Fruit fly (Drosophila melanogaster): ENCODE measurements around the gene CG42762.
A peak's percentile ranks its signal among the peaks of the same experiment; 100 is the strongest.

Gene CG42762

DNA sequence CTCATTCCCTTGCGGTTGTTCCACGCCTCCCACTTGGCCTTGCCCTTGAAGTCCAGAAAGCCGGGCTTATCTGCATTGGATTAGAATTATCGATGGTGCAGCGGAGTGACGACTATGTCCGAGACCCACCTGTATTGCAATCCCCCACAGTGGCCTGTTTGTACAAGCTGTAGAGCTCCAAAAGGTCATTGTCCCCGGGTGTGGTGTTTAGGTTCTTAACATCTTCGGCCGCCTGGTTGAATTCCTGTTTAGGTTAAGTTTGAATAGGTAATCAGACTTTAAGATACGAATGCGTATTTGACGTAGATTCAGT, 18.1 kb upstream of the CG42762 start:
- no peak for TF ChIP-seq Hnf4 (GFP tag; optimal IDR thresholded peaks at IDR 0.05)

DNA sequence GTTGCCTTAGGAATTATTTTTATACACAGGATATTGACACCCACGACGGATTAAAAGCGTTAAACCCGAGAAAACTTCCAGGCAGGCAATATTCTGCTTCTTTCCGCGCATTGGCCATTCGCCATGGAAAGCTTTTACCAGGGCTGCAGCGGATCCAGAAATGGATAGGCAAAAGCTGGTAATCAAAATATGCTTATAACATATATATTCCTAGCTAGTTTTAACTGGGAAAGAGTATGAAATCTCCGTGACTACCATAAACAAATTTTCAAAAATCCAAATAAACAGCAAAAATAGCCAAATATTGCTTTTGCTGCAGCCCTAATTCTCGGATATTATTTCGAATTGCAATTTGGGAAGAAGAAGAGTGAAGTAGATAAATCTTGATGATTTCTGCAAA, 15.7 kb upstream of the CG42762 start, which contains the start of the genes PAPLA1 and Rbsn-5:
Gene PAPLA1 (minus strand): TSS at position 141 of the 400 bp plus-strand sequence.
Gene Rbsn-5 (plus strand): TSS at position 335 of the 400 bp plus-strand sequence.
- TF ChIP-seq rgr (GFP tag; optimal IDR thresholded peaks at IDR 0.05), result peak; percentile 96
- TF ChIP-seq h (GFP tag; optimal IDR thresholded peaks at IDR 0.05), result peak; percentile 97
- TF ChIP-seq CrebA (GFP tag; optimal IDR thresholded peaks at IDR 0.05; ENCODE audit: borderline replicate concordance), result no peak
- TF ChIP-seq GATAd (GFP tag; optimal IDR thresholded peaks at IDR 0.05), result peak; percentile 83
- peak; percentile 95 for TF ChIP-seq woc (GFP tag; optimal IDR thresholded peaks at IDR 0.05)
- TF ChIP-seq pan (optimal IDR thresholded peaks at IDR 0.05), result no peak
- peak; percentile 52 for TF ChIP-seq Mio (GFP tag; optimal IDR thresholded peaks at IDR 0.05)
- peak; percentile 86 for TF ChIP-seq psq (GFP tag; optimal IDR thresholded peaks at IDR 0.05)
- TF ChIP-seq Jra (GFP tag; optimal IDR thresholded peaks at IDR 0.05), result peak; percentile 96
- peak; percentile 93 for TF ChIP-seq Hr83 (GFP tag; optimal IDR thresholded peaks at IDR 0.05; ENCODE audit: poor library complexity, severe bottlenecking)
- TF ChIP-seq OdsH (GFP tag; optimal IDR thresholded peaks at IDR 0.05), result peak; percentile 93
- peak; percentile 94 for TF ChIP-seq CG9705 (GFP tag; optimal IDR thresholded peaks at IDR 0.05)
- peak; percentile 95 for TF ChIP-seq ey (GFP tag; optimal IDR thresholded peaks at IDR 0.05)
- peak; percentile 51 to 97 for TF ChIP-seq foxo (GFP tag; optimal IDR thresholded peaks at IDR 0.05)
- TF ChIP-seq tai (GFP tag; optimal IDR thresholded peaks at IDR 0.05), result peak; percentile 97
- peak; percentile 93 for TF ChIP-seq brk (GFP tag; optimal IDR thresholded peaks at IDR 0.05)
- TF ChIP-seq Myc (optimal IDR thresholded peaks at IDR 0.05), result peak; percentile 71
- no peak for TF ChIP-seq Hr78 (GFP tag; optimal IDR thresholded peaks at IDR 0.05)
- TF ChIP-seq br (GFP tag; optimal IDR thresholded peaks at IDR 0.05), result peak; percentile 96
- peak; percentile 97 for TF ChIP-seq Hnf4 (GFP tag; optimal IDR thresholded peaks at IDR 0.05)
- no peak for TF ChIP-seq dl (GFP tag; optimal IDR thresholded peaks at IDR 0.05; ENCODE audit: insufficient read depth in 1 of 2, partially characterized antibody in 2 of 2)
- peak; percentile 96 for TF ChIP-seq HLH106 (tag; optimal IDR thresholded peaks at IDR 0.05)
- peak; percentile 95 for TF ChIP-seq fru (GFP tag; optimal IDR thresholded peaks at IDR 0.05)
- no peak for TF ChIP-seq Rel (GFP tag; optimal IDR thresholded peaks at IDR 0.05)
- TF ChIP-seq Rel (tag; optimal IDR thresholded peaks at IDR 0.05), result peak; percentile 81
- no peak for TF ChIP-seq lola (GFP tag; optimal IDR thresholded peaks at IDR 0.05)
- no peak for TF ChIP-seq Vsx2 (GFP tag; optimal IDR thresholded peaks at IDR 0.05; ENCODE audit: partially characterized antibody)
- no peak for TF ChIP-seq Dfd (GFP tag; optimal IDR thresholded peaks at IDR 0.05)
- peak; percentile 91 for TF ChIP-seq dsf (GFP tag; optimal IDR thresholded peaks at IDR 0.05; ENCODE audit: borderline replicate concordance)
- TF ChIP-seq dmrt93B (GFP tag; optimal IDR thresholded peaks at IDR 0.05), result peak; percentile 84
- TF ChIP-seq CG32264 (GFP tag; optimal IDR thresholded peaks at IDR 0.05), result peak; percentile 84
- TF ChIP-seq Sp1 (GFP tag; optimal IDR thresholded peaks at IDR 0.05), result peak; percentile 93
- no peak for TF ChIP-seq Dif (GFP tag; optimal IDR thresholded peaks at IDR 0.05; ENCODE audit: partially characterized antibody)
- peak; percentile 92 for TF ChIP-seq sv (GFP tag; optimal IDR thresholded peaks at IDR 0.05)

DNA sequence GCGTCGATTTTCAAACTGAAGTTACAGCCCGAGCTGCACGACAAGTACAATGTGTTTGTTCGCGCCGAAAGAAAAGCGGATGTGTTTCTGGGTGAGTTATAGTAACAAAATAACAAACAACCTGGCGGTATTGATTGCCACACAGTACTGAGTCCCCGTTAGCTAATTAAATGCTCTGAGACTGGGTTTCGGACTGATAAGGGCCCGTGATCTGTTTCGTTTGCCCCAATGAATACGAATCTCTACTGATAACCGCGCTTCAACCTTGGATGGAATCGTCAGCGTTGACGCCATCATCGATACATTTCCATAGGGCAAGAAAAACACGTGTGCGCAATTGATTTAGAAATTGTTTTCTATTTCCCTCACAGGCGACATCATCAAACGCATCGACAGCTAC, 13.3 kb upstream of the CG42762 start:
- no peak for TF ChIP-seq Hnf4 (GFP tag; optimal IDR thresholded peaks at IDR 0.05)
- no peak for TF ChIP-seq ey (GFP tag; optimal IDR thresholded peaks at IDR 0.05)
- TF ChIP-seq dsf (GFP tag; optimal IDR thresholded peaks at IDR 0.05; ENCODE audit: borderline replicate concordance), result no peak
- TF ChIP-seq Rel (GFP tag; optimal IDR thresholded peaks at IDR 0.05), result no peak
- peak; percentile 4 for TF ChIP-seq Rel (tag; optimal IDR thresholded peaks at IDR 0.05)

DNA sequence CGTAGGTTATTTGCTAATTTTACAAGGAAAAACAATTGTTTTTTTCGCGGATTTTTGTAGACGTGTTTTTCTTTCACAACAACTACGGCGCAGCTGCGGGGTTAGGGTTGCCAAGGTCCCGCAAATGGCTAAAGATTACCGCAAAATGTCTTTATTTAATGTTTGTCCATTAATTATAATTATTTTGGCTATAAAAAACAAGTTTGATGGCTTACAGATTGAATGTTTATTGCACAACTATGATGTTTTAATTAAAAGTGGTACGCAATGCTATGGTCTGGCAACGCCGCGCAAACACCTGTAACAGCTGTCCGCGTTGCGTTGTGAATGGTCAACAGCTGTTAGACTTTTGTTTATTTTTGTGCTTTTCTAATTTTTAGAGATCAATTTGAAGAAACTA, 12.8 kb upstream of the CG42762 start:
- TF ChIP-seq Hnf4 (GFP tag; optimal IDR thresholded peaks at IDR 0.05) (peak; percentile 79), sage (GFP tag; optimal IDR thresholded peaks at IDR 0.05) (no peak), Hr83 (GFP tag; optimal IDR thresholded peaks at IDR 0.05; ENCODE audit: poor library complexity, severe bottlenecking) (no peak), sv (GFP tag; optimal IDR thresholded peaks at IDR 0.05) (peak; percentile 66), dmrt93B (GFP tag; optimal IDR thresholded peaks at IDR 0.05) (no peak), h (GFP tag; optimal IDR thresholded peaks at IDR 0.05) (peak; percentile 82), Dfd (GFP tag; optimal IDR thresholded peaks at IDR 0.05) (no peak), psq (GFP tag; optimal IDR thresholded peaks at IDR 0.05) (peak; percentile 47), Vsx2 (GFP tag; optimal IDR thresholded peaks at IDR 0.05; ENCODE audit: partially characterized antibody) (no peak), GATAd (GFP tag; optimal IDR thresholded peaks at IDR 0.05) (peak; percentile 20), brk (GFP tag; optimal IDR thresholded peaks at IDR 0.05) (peak; percentile 57), usp (GFP tag; optimal IDR thresholded peaks at IDR 0.05) (no peak), HLH106 (tag; optimal IDR thresholded peaks at IDR 0.05) (peak; percentile 74), ey (GFP tag; optimal IDR thresholded peaks at IDR 0.05) (peak; percentile 71), CrebA (GFP tag; optimal IDR thresholded peaks at IDR 0.05; ENCODE audit: borderline replicate concordance) (no peak), Myc (optimal IDR thresholded peaks at IDR 0.05) (no peak), Mio (GFP tag; optimal IDR thresholded peaks at IDR 0.05) (no peak), fru (GFP tag; optimal IDR thresholded peaks at IDR 0.05) (peak; percentile 61), OdsH (GFP tag; optimal IDR thresholded peaks at IDR 0.05) (peak; percentile 38), CG9705 (GFP tag; optimal IDR thresholded peaks at IDR 0.05) (peak; percentile 41), rgr (GFP tag; optimal IDR thresholded peaks at IDR 0.05) (peak; percentile 78), CG32264 (GFP tag; optimal IDR thresholded peaks at IDR 0.05) (no peak), foxo (GFP tag; optimal IDR thresholded peaks at IDR 0.05) (peak; percentile 7 to 78), pan (optimal IDR thresholded peaks at IDR 0.05) (no peak), br (GFP tag; optimal IDR thresholded peaks at IDR 0.05) (peak; percentile 76), lola (GFP tag; optimal IDR thresholded peaks at IDR 0.05) (no peak), Hr78 (GFP tag; optimal IDR thresholded peaks at IDR 0.05) (no peak), tai (GFP tag; optimal IDR thresholded peaks at IDR 0.05) (peak; percentile 68), Dif (GFP tag; optimal IDR thresholded peaks at IDR 0.05; ENCODE audit: partially characterized antibody) (no peak), Rel (GFP tag; optimal IDR thresholded peaks at IDR 0.05) (no peak), Rel (tag; optimal IDR thresholded peaks at IDR 0.05) (peak; percentile 83), N (GFP tag; optimal IDR thresholded peaks at IDR 0.05) (no peak), Sp1 (GFP tag; optimal IDR thresholded peaks at IDR 0.05) (peak; percentile 52), Abd-B (GFP tag; optimal IDR thresholded peaks at IDR 0.05) (no peak), dl (GFP tag; optimal IDR thresholded peaks at IDR 0.05; ENCODE audit: insufficient read depth in 1 of 2, partially characterized antibody in 2 of 2) (no peak), woc (GFP tag; optimal IDR thresholded peaks at IDR 0.05) (peak; percentile 40), dsf (GFP tag; optimal IDR thresholded peaks at IDR 0.05; ENCODE audit: borderline replicate concordance) (no peak)
